Worm (Caenorhabditis elegans) whole organism, L3 larva: ENCODE measurements around the gene Y39G8B.2.

Experiments used
- R02D3.7 ChIP-seq: fragments of 150-350 bp; optimal IDR thresholded peaks from 2 replicates; lab custom pipeline; 2014; ENCODE audit warnings: missing biosample characterization, missing genetic modification characterization
- ZK546.5 ChIP-seq: sonication (generic microtip); optimal IDR thresholded peaks from 2 replicates; lab custom pipeline; 2017; ENCODE audit warnings: missing biosample characterization, missing genetic modification characterization
- aly-2 ChIP-seq: fragments of 150-350 bp; optimal IDR thresholded peaks from 2 replicates; lab custom pipeline; 2014; ENCODE audit warnings: missing biosample characterization, missing genetic modification characterization
- ama-1 ChIP-seq: fragments of 150-350 bp; optimal IDR thresholded peaks from 2 replicates; lab custom pipeline; 2018
- ceh-16 ChIP-seq: sonication (generic microtip); optimal IDR thresholded peaks from 2 replicates; lab custom pipeline; 2017; ENCODE audit warnings: missing biosample characterization, missing genetic modification characterization
- ceh-28 ChIP-seq: fragments of 150-350 bp; optimal IDR thresholded peaks from 2 replicates; lab custom pipeline; 2014; ENCODE audit warnings: missing biosample characterization, missing genetic modification reagents, missing genetic modification characterization
- ceh-82 ChIP-seq: fragments of 150-350 bp; optimal IDR thresholded peaks from 2 replicates; lab custom pipeline; 2014; ENCODE audit warnings: missing biosample characterization, missing genetic modification characterization
- ceh-9 ChIP-seq: sonication (generic microtip); optimal IDR thresholded peaks from 2 replicates; lab custom pipeline; 2018; ENCODE audit warnings: missing biosample characterization, missing genetic modification characterization
- daf-12 ChIP-seq: fragments of 150-350 bp; optimal IDR thresholded peaks from 2 replicates; lab custom pipeline; 2014; ENCODE audit warnings: missing biosample characterization, missing genetic modification reagents, missing genetic modification characterization
- egl-27 ChIP-seq: sonication (generic microtip); optimal IDR thresholded peaks from 4 replicates; lab custom pipeline; 2017; ENCODE audit warnings: missing biosample characterization, missing genetic modification reagents, missing genetic modification characterization
- egl-5 ChIP-seq: fragments of 150-350 bp; optimal IDR thresholded peaks from 2 replicates; lab custom pipeline; 2017; ENCODE audit warnings: missing biosample characterization, missing genetic modification reagents, missing genetic modification characterization, inconsistent platforms
- elt-1 ChIP-seq: fragments of 150-350 bp; optimal IDR thresholded peaks from 2 replicates; lab custom pipeline; 2014; ENCODE audit warnings: missing biosample characterization, missing genetic modification characterization
- elt-2 ChIP-seq: sonication (generic microtip); optimal IDR thresholded peaks from 2 replicates; lab custom pipeline; 2016; ENCODE audit warnings: missing genetic modification reagents, mild to moderate bottlenecking, missing genetic modification characterization, missing compliant biosample characterization
- elt-3 ChIP-seq, 3 experiments: fragments of 150-350 bp in 1 of 3; sonication (generic microtip) in 2 of 3; optimal IDR thresholded peaks; 2 replicates in 2 of 3; 4 replicates in 1 of 3; lab custom pipeline; 2014 to 2017; ENCODE audit warnings: missing biosample characterization in 3 of 3, missing genetic modification characterization in 3 of 3
- eor-1 ChIP-seq, 2 experiments: fragments of 150-350 bp; optimal IDR thresholded peaks; 2 replicates each; lab custom pipeline; 2014 to 2018; ENCODE audit warnings: missing biosample characterization in 2 of 2, missing genetic modification characterization in 2 of 2
- fkh-10 ChIP-seq: sonication (generic microtip); optimal IDR thresholded peaks from 2 replicates; lab custom pipeline; 2017; ENCODE audit warnings: missing biosample characterization, missing genetic modification reagents, missing genetic modification characterization
- fkh-2 ChIP-seq: fragments of 150-350 bp; optimal IDR thresholded peaks from 2 replicates; lab custom pipeline; 2014; ENCODE audit warnings: missing biosample characterization, missing genetic modification reagents, missing genetic modification characterization
- fos-1 ChIP-seq: fragments of 150-350 bp; optimal IDR thresholded peaks from 2 replicates; lab custom pipeline; 2014; ENCODE audit warnings: missing biosample characterization, missing genetic modification characterization
- hmg-11 ChIP-seq: sonication (generic microtip); optimal IDR thresholded peaks from 2 replicates; lab custom pipeline; 2016; ENCODE audit warnings: missing genetic modification characterization, missing compliant biosample characterization
- jun-1 ChIP-seq: fragments of 150-350 bp; optimal IDR thresholded peaks from 2 replicates; lab custom pipeline; 2014; ENCODE audit warnings: missing biosample characterization, missing genetic modification reagents, missing genetic modification characterization
- lin-15B ChIP-seq: fragments of 150-350 bp; optimal IDR thresholded peaks from 2 replicates; lab custom pipeline; 2014; ENCODE audit warnings: missing biosample characterization, missing genetic modification characterization
- lin-39 ChIP-seq: fragments of 150-350 bp; optimal IDR thresholded peaks from 2 replicates; lab custom pipeline; 2018; ENCODE audit warnings: missing biosample characterization, missing genetic modification reagents, missing genetic modification characterization
- lsy-12 ChIP-seq: sonication (generic microtip); optimal IDR thresholded peaks from 2 replicates; lab custom pipeline; 2016; ENCODE audit warnings: mild to moderate bottlenecking, missing genetic modification characterization, missing compliant biosample characterization
- mdl-1 ChIP-seq: fragments of 150-350 bp; optimal IDR thresholded peaks from 2 replicates; lab custom pipeline; 2014; ENCODE audit warnings: missing biosample characterization, missing genetic modification characterization
- mml-1 ChIP-seq: fragments of 150-350 bp; sonication (generic microtip); optimal IDR thresholded peaks from 3 replicates; lab custom pipeline; 2014; ENCODE audit warnings: missing biosample characterization, missing genetic modification characterization
- nfya-1 ChIP-seq: sonication (generic microtip); optimal IDR thresholded peaks from 2 replicates; lab custom pipeline; 2017; ENCODE audit warnings: missing genetic modification characterization, mild to moderate bottlenecking, missing compliant biosample characterization, antibody characterized with exemption, moderate library complexity; ENCODE audit not compliant: insufficient read depth
- nhr-11 ChIP-seq: fragments of 150-350 bp; optimal IDR thresholded peaks from 2 replicates; lab custom pipeline; 2014; ENCODE audit warnings: missing biosample characterization, missing genetic modification characterization
- nhr-12 ChIP-seq: fragments of 150-350 bp; optimal IDR thresholded peaks from 2 replicates; lab custom pipeline; 2014; ENCODE audit warnings: missing biosample characterization, missing genetic modification characterization
- nhr-23 ChIP-seq: fragments of 150-350 bp; optimal IDR thresholded peaks from 2 replicates; lab custom pipeline; 2014; ENCODE audit warnings: missing biosample characterization, missing genetic modification reagents, missing genetic modification characterization
- nhr-237 ChIP-seq: fragments of 150-350 bp; optimal IDR thresholded peaks from 2 replicates; lab custom pipeline; 2014; ENCODE audit warnings: missing biosample characterization, missing genetic modification characterization
- nhr-25 ChIP-seq: sonication (generic microtip); optimal IDR thresholded peaks from 2 replicates; lab custom pipeline; 2017; ENCODE audit warnings: missing biosample characterization, missing genetic modification characterization
- nhr-28 ChIP-seq: fragments of 150-350 bp; optimal IDR thresholded peaks from 2 replicates; lab custom pipeline; 2014; ENCODE audit warnings: missing biosample characterization, missing genetic modification characterization
- nhr-43 ChIP-seq: sonication (generic microtip); optimal IDR thresholded peaks from 2 replicates; lab custom pipeline; 2016; ENCODE audit warnings: mild to moderate bottlenecking, missing genetic modification characterization, missing compliant biosample characterization; ENCODE audit not compliant: poor library complexity, severe bottlenecking
- nhr-67 ChIP-seq: fragments of 150-350 bp; optimal IDR thresholded peaks from 2 replicates; lab custom pipeline; 2014; ENCODE audit warnings: missing biosample characterization, missing genetic modification characterization
- nhr-76 ChIP-seq: fragments of 150-350 bp; sonication (generic microtip); optimal IDR thresholded peaks from 5 replicates; lab custom pipeline; 2014; ENCODE audit warnings: missing biosample characterization, missing genetic modification characterization
- nhr-77 ChIP-seq: fragments of 150-350 bp; optimal IDR thresholded peaks from 2 replicates; lab custom pipeline; 2014; ENCODE audit warnings: missing biosample characterization, missing genetic modification characterization
- pha-4 ChIP-seq: fragments of 150-350 bp; optimal IDR thresholded peaks from 2 replicates; lab custom pipeline; 2014; ENCODE audit warnings: missing biosample characterization, missing genetic modification reagents, missing genetic modification characterization
- pqm-1 ChIP-seq: fragments of 150-350 bp; optimal IDR thresholded peaks from 2 replicates; lab custom pipeline; 2017; ENCODE audit warnings: missing biosample characterization, missing genetic modification characterization, inconsistent platforms
- sea-2 ChIP-seq: fragments of 150-350 bp; sonication (generic microtip); optimal IDR thresholded peaks from 4 replicates; lab custom pipeline; 2014; ENCODE audit warnings: missing biosample characterization, missing genetic modification reagents, missing genetic modification characterization
- skn-1 ChIP-seq: fragments of 150-350 bp; optimal IDR thresholded peaks from 2 replicates; lab custom pipeline; 2014; ENCODE audit warnings: missing biosample characterization, missing genetic modification characterization
- snpc-4 ChIP-seq: fragments of 150-350 bp; optimal IDR thresholded peaks from 2 replicates; lab custom pipeline; 2014; ENCODE audit warnings: missing biosample characterization, missing genetic modification characterization
- tbx-2 ChIP-seq: sonication (generic microtip); optimal IDR thresholded peaks from 2 replicates; lab custom pipeline; 2016; ENCODE audit warnings: mild to moderate bottlenecking, missing genetic modification characterization, missing compliant biosample characterization
- unc-39 ChIP-seq: sonication (generic microtip); optimal IDR thresholded peaks from 4 replicates; lab custom pipeline; 2017; ENCODE audit warnings: missing biosample characterization, missing genetic modification characterization
- unc-62 ChIP-seq: fragments of 150-350 bp; sonication (generic microtip); optimal IDR thresholded peaks from 4 replicates; lab custom pipeline; 2014; ENCODE audit warnings: missing biosample characterization, missing genetic modification reagents, missing genetic modification characterization
- zag-1 ChIP-seq: fragments of 150-350 bp; optimal IDR thresholded peaks from 2 replicates; lab custom pipeline; 2014; ENCODE audit warnings: missing biosample characterization, missing genetic modification characterization
- ztf-11 ChIP-seq: fragments of 150-350 bp; optimal IDR thresholded peaks from 2 replicates; lab custom pipeline; 2014; ENCODE audit warnings: missing biosample characterization, missing genetic modification characterization
- ztf-4 ChIP-seq: fragments of 150-350 bp; optimal IDR thresholded peaks from 2 replicates; lab custom pipeline; 2014; ENCODE audit warnings: missing biosample characterization, missing genetic modification characterization

The Y39G8B.2 gene

DNA sequence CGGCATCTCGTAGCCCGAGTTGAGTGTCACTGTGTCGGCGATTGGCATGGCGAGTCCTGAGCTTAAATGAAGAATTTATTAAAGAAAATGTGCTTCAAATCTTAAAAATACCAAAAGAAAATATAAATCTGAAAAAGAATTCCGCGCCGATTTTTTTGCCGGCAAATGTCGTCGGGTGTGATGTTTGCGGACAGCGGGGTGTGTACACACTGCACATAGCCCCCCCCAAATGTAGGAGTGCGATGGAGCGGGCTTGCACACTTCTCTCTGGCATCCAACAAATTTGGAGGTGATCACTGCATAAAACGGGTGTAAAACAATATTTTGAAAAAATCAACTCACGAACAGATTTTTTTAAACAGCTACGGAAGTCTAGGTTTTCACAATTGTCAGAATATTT lies at the start of gene Y39G8B.2:
Gene Y39G8B.2, minus strand, starts transcription at position 61 of the 400 bp plus-strand sequence.
- peak; percentile 55 for TF ChIP-seq R02D3.7
- TF ChIP-seq nhr-43 (tag; lab: Kevin White, UChicago) = peak; percentile 80
- TF ChIP-seq pha-4 (tag; lab: Kevin White, UChicago) = peak; percentile 97
- peak; percentile 98 for TF ChIP-seq lin-15B (tag; lab: Kevin White, UChicago)
- TF ChIP-seq nfya-1 = peak; percentile 88
- peak; percentile 49 for TF ChIP-seq ama-1 (lab: Kevin White, UChicago)
- no peak for TF ChIP-seq fkh-2 (tag; lab: Kevin White, UChicago)
- peak; percentile 84 for TF ChIP-seq nhr-25 (tag; lab: Kevin White, UChicago)
- peak; percentile 15 for TF ChIP-seq zag-1
- TF ChIP-seq ceh-28 (tag; lab: Kevin White, UChicago) = peak; percentile 7
- TF ChIP-seq nhr-237 = no peak
- no peak for TF ChIP-seq nhr-76 (tag; lab: Kevin White, UChicago)
- peak; percentile 81 for TF ChIP-seq hmg-11 (tag; lab: Kevin White, UChicago)
- TF ChIP-seq ceh-16 = no peak
- no peak for TF ChIP-seq ceh-82 (tag; lab: Kevin White, UChicago)
- no peak for TF ChIP-seq ztf-11 (tag; lab: Kevin White, UChicago)
- TF ChIP-seq ztf-4 (tag; lab: Kevin White, UChicago) = no peak
- TF ChIP-seq snpc-4 (tag; lab: Kevin White, UChicago) = peak; percentile 92
- TF ChIP-seq ZK546.5 (tag; lab: Kevin White, UChicago) = no peak
- TF ChIP-seq elt-2 (tag; lab: Kevin White, UChicago) = peak; percentile 57
- TF ChIP-seq elt-1 (tag; lab: Kevin White, UChicago) = no peak
- peak; percentile 11 for TF ChIP-seq skn-1 (tag; lab: Kevin White, UChicago)
- TF ChIP-seq elt-3 (tag; optimal IDR thresholded peaks at IDR 0.05; lab: Kevin White, UChicago) = peak in 1 of 3 experiments; percentile 40
- TF ChIP-seq egl-27 (tag; lab: Kevin White, UChicago) = no peak
- peak; percentile 16 for TF ChIP-seq fos-1 (tag; lab: Kevin White, UChicago)
- peak; percentile 56 for TF ChIP-seq jun-1 (tag; lab: Kevin White, UChicago)
- no peak for TF ChIP-seq mdl-1
- no peak for TF ChIP-seq aly-2
- TF ChIP-seq nhr-28 (tag; lab: Kevin White, UChicago) = no peak
- TF ChIP-seq lsy-12 (tag; lab: Kevin White, UChicago) = peak; percentile 32
- no peak for TF ChIP-seq nhr-11 (tag; lab: Kevin White, UChicago)
- no peak for TF ChIP-seq eor-1 (tag; optimal IDR thresholded peaks at IDR 0.05; lab: Kevin White, UChicago)
- TF ChIP-seq pqm-1 = peak; percentile 60
- TF ChIP-seq lin-39 (tag; lab: Kevin White, UChicago) = peak; percentile 88
- peak; percentile 66 for TF ChIP-seq egl-5 (tag; lab: Kevin White, UChicago)
- peak; percentile 86 for TF ChIP-seq nhr-23 (tag; lab: Kevin White, UChicago)
- TF ChIP-seq nhr-12 (tag; lab: Kevin White, UChicago) = no peak
- TF ChIP-seq unc-62 (GFP tag; lab: Kevin White, UChicago) = no peak
- TF ChIP-seq nhr-67 (tag; lab: Kevin White, UChicago) = no peak
- TF ChIP-seq sea-2 = no peak
- TF ChIP-seq fkh-10 = no peak
- no peak for TF ChIP-seq mml-1 (tag; lab: Kevin White, UChicago)
- TF ChIP-seq daf-12 (tag; lab: Kevin White, UChicago) = no peak
- no peak for TF ChIP-seq unc-39 (tag; lab: Kevin White, UChicago)
- no peak for TF ChIP-seq ceh-9 (tag; lab: Kevin White, UChicago)
- TF ChIP-seq tbx-2 = no peak
- no peak for TF ChIP-seq nhr-77 (tag; lab: Kevin White, UChicago)
